Fruit fly (Drosophila melanogaster): Measurements from ENCODE around the gene CG7173.
A peak's percentile ranks its signal among the peaks of the same experiment; 100 is the strongest.

The CG7173 gene

dm6 chr3L:21542059-21542458 is 16.0 kb downstream of the CG7173 start, which contains the start of gene CG33290:
CG33290 (plus strand) TSS chr3L:21542359.
- TF ChIP-seq noc (tag; optimal IDR thresholded peaks at IDR 0.05) = no peak

dm6 chr3L:21539245-21540196 is 18.5 kb downstream of the CG7173 start, which contains the start of the genes COX8 and VhaM9.7-b:
COX8 (minus strand) TSS chr3L:21539447.
VhaM9.7-b (plus strand) TSS chr3L:21539862.
- no peak for TF ChIP-seq noc (tag; optimal IDR thresholded peaks at IDR 0.05)

- TF ChIP-seq noc (tag; optimal IDR thresholded peaks at IDR 0.05) = no peak
Measured at dm6 chr3L:21538893-21539244, 19.2 kb downstream of the CG7173 start.

- TF ChIP-seq noc (tag; optimal IDR thresholded peaks at IDR 0.05) = no peak
Measured at dm6 chr3L:21536857-21537256, 21.2 kb downstream of the CG7173 start, which contains the start of gene Rpn10. Rpn10 (plus strand) TSS chr3L:21537000.

- no peak for TF ChIP-seq noc (tag; optimal IDR thresholded peaks at IDR 0.05)
Measured at dm6 chr3L:21534360-21534759, 23.7 kb downstream of the CG7173 start, which contains the start of gene ppk5. ppk5 (plus strand) TSS chr3L:21534660.

- TF ChIP-seq noc (tag; optimal IDR thresholded peaks at IDR 0.05) = no peak
Measured at dm6 chr3L:21533270-21533948, 24.6 kb downstream of the CG7173 start, which contains the start of gene Mkrn1. Mkrn1 (minus strand) TSS chr3L:21533713.

dm6 chr3L:21529108-21529507 is 28.9 kb downstream of the CG7173 start, which contains the start of gene Arv1:
Arv1 (minus strand) TSS chr3L:21529333.
- TF ChIP-seq noc (tag; optimal IDR thresholded peaks at IDR 0.05) = no peak

dm6 chr3L:21524071-21524889 is 33.7 kb downstream of the CG7173 start:
- TF ChIP-seq noc (tag; optimal IDR thresholded peaks at IDR 0.05) = no peak

dm6 chr3L:21523059-21523836 is 34.8 kb downstream of the CG7173 start, which contains the start of gene CG7611:
CG7611 (plus strand) TSS chr3L:21523186.
- no peak for TF ChIP-seq noc (tag; optimal IDR thresholded peaks at IDR 0.05)

- TF ChIP-seq noc (tag; optimal IDR thresholded peaks at IDR 0.05) = no peak
Measured at dm6 chr3L:21518345-21518744, 39.7 kb downstream of the CG7173 start.

dm6 chr3L:21516716-21517266 is 41.2 kb downstream of the CG7173 start:
- TF ChIP-seq noc (tag; optimal IDR thresholded peaks at IDR 0.05) = peak; percentile 16

- TF ChIP-seq noc (tag; optimal IDR thresholded peaks at IDR 0.05) = peak; percentile 86
Measured at dm6 chr3L:21515823-21516715, 42.0 kb downstream of the CG7173 start, which contains the start of the genes SAK and Cdk12. SAK (minus strand) TSS chr3L:21515887. Cdk12 (plus strand) TSS chr3L:21516306.

dm6 chr3L:21509488-21510122 is 48.4 kb downstream of the CG7173 start:
- no peak for TF ChIP-seq noc (tag; optimal IDR thresholded peaks at IDR 0.05)
